Fruit fly (Drosophila melanogaster) whole organism, embryonic: ENCODE measurements around the gene Nf-YC.

Experiments used
- Adf1 ChIP-seq: fragments of 200-800 bp; sonication (Bioruptor generic); IDR thresholded peaks from 2 replicates; pipeline ENCODE4 v1.3.6; 2022; ENCODE audit warnings: missing biosample characterization, missing genetic modification characterization
- C15 ChIP-seq: fragments of 200-800 bp; sonication (Bioruptor generic); IDR thresholded peaks from 3 replicates; pipeline ENCODE4 v1.3.6; 2022; ENCODE audit warnings: missing biosample characterization, missing genetic modification characterization
- CG10431 ChIP-seq: fragments of 200-800 bp; sonication (Bioruptor generic); optimal IDR thresholded peaks from 3 replicates; lab custom pipeline; 2018; ENCODE audit warnings: missing biosample characterization, mild to moderate bottlenecking, missing genetic modification characterization
- CG12744 ChIP-seq: fragments of 200-800 bp; sonication (Bioruptor generic); optimal IDR thresholded peaks from 2 replicates; lab custom pipeline; 2016; ENCODE audit warnings: missing biosample characterization, missing genetic modification characterization
- CG1603 ChIP-seq: fragments of 200-800 bp; sonication (Bioruptor generic); optimal IDR thresholded peaks from 2 replicates; lab custom pipeline; 2019; ENCODE audit warnings: missing biosample characterization, mild to moderate bottlenecking, missing genetic modification characterization, moderate library complexity
- CG17361 ChIP-seq: fragments of 200-800 bp; sonication (Bioruptor generic); IDR thresholded peaks from 3 replicates; pipeline ENCODE4 v1.3.6; 2022; ENCODE audit warnings: missing biosample characterization, missing genetic modification characterization
- CG17385 ChIP-seq: fragments of 200-800 bp; sonication (Bioruptor generic); optimal IDR thresholded peaks from 3 replicates; lab custom pipeline; 2018; ENCODE audit warnings: missing biosample characterization, mild to moderate bottlenecking, missing genetic modification characterization
- CG17568 ChIP-seq: fragments of 200-800 bp; sonication (Bioruptor generic); optimal IDR thresholded peaks from 2 replicates; lab custom pipeline; 2018; ENCODE audit warnings: missing biosample characterization, mild to moderate bottlenecking, missing genetic modification characterization, moderate library complexity
- CG18262 ChIP-seq: fragments of 200-800 bp; optimal IDR thresholded peaks from 3 replicates; lab custom pipeline; 2019; ENCODE audit warnings: missing biosample characterization, mild to moderate bottlenecking, missing genetic modification characterization, moderate library complexity
- CG18599 ChIP-seq: fragments of 200-800 bp; sonication (Bioruptor generic); optimal IDR thresholded peaks from 3 replicates; lab custom pipeline; 2017; ENCODE audit warnings: missing biosample characterization, missing genetic modification characterization, mild to moderate bottlenecking, moderate library complexity, missing genetic modification reagents
- CG2202 ChIP-seq: fragments of 200-800 bp; sonication (Bioruptor generic); optimal IDR thresholded peaks from 2 replicates; lab custom pipeline; 2018; ENCODE audit warnings: missing biosample characterization, mild to moderate bottlenecking, missing genetic modification characterization
- CG2712 ChIP-seq: fragments of 200-800 bp; optimal IDR thresholded peaks from 3 replicates; lab custom pipeline; 2019; ENCODE audit warnings: missing biosample characterization, mild to moderate bottlenecking, missing genetic modification characterization, moderate library complexity
- CG3065 ChIP-seq: fragments of 200-800 bp; sonication (Bioruptor generic); optimal IDR thresholded peaks from 2 replicates; lab custom pipeline; 2016; ENCODE audit warnings: missing biosample characterization, missing genetic modification characterization
- CG3281 ChIP-seq: fragments of 200-800 bp; sonication (Bioruptor generic); optimal IDR thresholded peaks from 3 replicates; lab custom pipeline; 2017; ENCODE audit warnings: missing biosample characterization, mild to moderate bottlenecking, missing genetic modification characterization
- CG5953 ChIP-seq: fragments of 200-800 bp; sonication (Bioruptor generic); IDR thresholded peaks from 2 replicates; pipeline ENCODE4 v1.3.6; 2022; ENCODE audit warnings: missing biosample characterization, missing genetic modification characterization
- CG7786 ChIP-seq: fragments of 200-800 bp; sonication (Bioruptor generic); optimal IDR thresholded peaks from 2 replicates; lab custom pipeline; 2016; ENCODE audit warnings: missing biosample characterization, missing genetic modification characterization
- CG8924 ChIP-seq: fragments of 200-800 bp; optimal IDR thresholded peaks from 3 replicates; lab custom pipeline; 2019; ENCODE audit warnings: missing biosample characterization, mild to moderate bottlenecking, missing genetic modification characterization, moderate library complexity
- Chrac-16 ChIP-seq: fragments of 200-800 bp; sonication (Bioruptor generic); optimal IDR thresholded peaks from 3 replicates; lab custom pipeline; 2016; ENCODE audit warnings: missing biosample characterization, missing genetic modification characterization
- Dad ChIP-seq: fragments of 200-800 bp; sonication (Bioruptor generic); optimal IDR thresholded peaks from 3 replicates; lab custom pipeline; 2016; ENCODE audit warnings: missing biosample characterization, missing genetic modification characterization
- Dbx ChIP-seq: fragments of 200-800 bp; sonication (Bioruptor generic); IDR thresholded peaks from 3 replicates; pipeline ENCODE4 v1.3.6; 2022; ENCODE audit warnings: missing biosample characterization, missing genetic modification characterization
- Dll ChIP-seq: fragments of 200-800 bp; sonication (Bioruptor generic); IDR thresholded peaks from 4 replicates; pipeline ENCODE4 v1.3.6; 2022; ENCODE audit warnings: missing biosample characterization, missing genetic modification characterization; ENCODE audit not compliant: partially characterized antibody
- Ets65A ChIP-seq: fragments of 200-800 bp; sonication (Bioruptor generic); peaks from one replicate; lab custom pipeline; 2016; ENCODE audit warnings: missing biosample characterization, missing genetic modification characterization
- Gsc ChIP-seq: fragments of 200-800 bp; sonication (Bioruptor generic); IDR thresholded peaks from 2 replicates; pipeline ENCODE4 v1.3.6; 2022; ENCODE audit warnings: missing biosample characterization, missing genetic modification characterization
- Hmx ChIP-seq: fragments of 200-800 bp; sonication (Bioruptor generic); optimal IDR thresholded peaks from 2 replicates; lab custom pipeline; 2016; ENCODE audit warnings: missing biosample characterization, missing genetic modification characterization
- Kr ChIP-seq: fragments of 200-800 bp; sonication (Bioruptor generic); optimal IDR thresholded peaks from 2 replicates; lab custom pipeline; 2017; ENCODE audit warnings: missing biosample characterization, mild to moderate bottlenecking, missing genetic modification characterization
- NK7.1 ChIP-seq: fragments of 200-800 bp; sonication (Bioruptor generic); optimal IDR thresholded peaks from 3 replicates; lab custom pipeline; 2016; ENCODE audit warnings: missing biosample characterization, missing genetic modification characterization
- Nf-YB ChIP-seq: fragments of 200-800 bp; sonication (Bioruptor generic); optimal IDR thresholded peaks from 3 replicates; lab custom pipeline; 2019; ENCODE audit warnings: missing biosample characterization, mild to moderate bottlenecking, missing genetic modification characterization, moderate library complexity
- Stat92E ChIP-seq, 3 experiments: fragments of >200 bp in 2 of 3; fragments of 200-800 bp in 1 of 3; sonication (Bioruptor generic) in 1 of 3; optimal IDR thresholded peaks; 2 replicates each; lab custom pipeline; 2017 to 2019; ENCODE audit warnings: missing biosample characterization in 3 of 3, missing genetic modification characterization in 3 of 3, mild to moderate bottlenecking in 1 of 3, moderate library complexity in 1 of 3
- Vsx1 ChIP-seq: fragments of 200-800 bp; sonication (Bioruptor generic); optimal IDR thresholded peaks from 2 replicates; lab custom pipeline; 2017; ENCODE audit warnings: missing biosample characterization, mild to moderate bottlenecking, missing genetic modification characterization, missing genetic modification reagents
- ara ChIP-seq: fragments of 200-800 bp; sonication (Bioruptor generic); IDR thresholded peaks from 2 replicates; pipeline ENCODE4 v1.3.6; 2022; ENCODE audit warnings: missing biosample characterization, missing genetic modification characterization
- ase ChIP-seq: fragments of 200-800 bp; sonication (Bioruptor generic); IDR thresholded peaks from 3 replicates; pipeline ENCODE4 v1.3.6; 2022; ENCODE audit warnings: missing biosample characterization, missing genetic modification characterization
- bbx ChIP-seq: fragments of 200-800 bp; sonication (Bioruptor generic); IDR thresholded peaks from 2 replicates; pipeline ENCODE4 v1.3.6; 2022; ENCODE audit warnings: missing biosample characterization, missing genetic modification characterization; ENCODE audit not compliant: partially characterized antibody
- bigmax ChIP-seq: fragments of 200-800 bp; sonication (Bioruptor generic); optimal IDR thresholded peaks from 2 replicates; lab custom pipeline; 2018; ENCODE audit warnings: missing biosample characterization, mild to moderate bottlenecking, missing genetic modification characterization
- bsh ChIP-seq, 2 experiments: fragments of 200-800 bp; sonication (Bioruptor generic); optimal IDR thresholded peaks; 2 replicates each; lab custom pipeline; 2017 to 2018; ENCODE audit warnings: mild to moderate bottlenecking in 2 of 2, missing biosample characterization in 2 of 2, missing genetic modification characterization in 2 of 2, moderate library complexity in 1 of 2
- cas ChIP-seq: fragments of 200-800 bp; sonication (Bioruptor generic); IDR thresholded peaks from 2 replicates; pipeline ENCODE4 v1.3.6; 2022; ENCODE audit warnings: missing biosample characterization, missing genetic modification characterization
- chif ChIP-seq, 2 experiments: fragments of 200-800 bp; sonication (Bioruptor generic); optimal IDR thresholded peaks; 3 replicates each; lab custom pipeline; 2016; ENCODE audit warnings: missing biosample characterization in 2 of 2, missing genetic modification characterization in 2 of 2
- cwo ChIP-seq: fragments of 200-800 bp; sonication (Bioruptor generic); optimal IDR thresholded peaks from 3 replicates; lab custom pipeline; 2017; ENCODE audit warnings: missing biosample characterization, missing genetic modification characterization, mild to moderate bottlenecking, moderate library complexity, missing genetic modification reagents
- da ChIP-seq: fragments of 200-800 bp; sonication (Bioruptor generic); optimal IDR thresholded peaks from 2 replicates; lab custom pipeline; 2016; ENCODE audit warnings: missing biosample characterization, missing genetic modification characterization
- gcm ChIP-seq: fragments of 200-800 bp; sonication (Bioruptor generic); optimal IDR thresholded peaks from 2 replicates; lab custom pipeline; 2019; ENCODE audit warnings: missing biosample characterization, mild to moderate bottlenecking, missing genetic modification characterization, moderate library complexity
- grn ChIP-seq: fragments of 200-800 bp; sonication (Bioruptor generic); optimal IDR thresholded peaks from 3 replicates; lab custom pipeline; 2017; ENCODE audit warnings: missing biosample characterization, missing genetic modification characterization
- gt ChIP-seq: fragments of 200-800 bp; sonication (Bioruptor generic); IDR thresholded peaks from 2 replicates; pipeline ENCODE4 v1.3.6; 2022; ENCODE audit warnings: missing biosample characterization, missing genetic modification characterization
- inv ChIP-seq: fragments of 200-800 bp; sonication (Bioruptor generic); IDR thresholded peaks from 2 replicates; pipeline ENCODE4 v1.3.6; 2022; ENCODE audit warnings: missing biosample characterization, missing genetic modification characterization; ENCODE audit not compliant: partially characterized antibody
- kay ChIP-seq: fragments of 200-800 bp; sonication (Bioruptor generic); optimal IDR thresholded peaks from 2 replicates; lab custom pipeline; 2016; ENCODE audit warnings: missing biosample characterization, missing genetic modification characterization
- knrl ChIP-seq: fragments of 200-800 bp; sonication (Bioruptor generic); IDR thresholded peaks from 3 replicates; pipeline ENCODE4 v1.3.6; 2022; ENCODE audit warnings: missing biosample characterization, missing genetic modification characterization; ENCODE audit not compliant: partially characterized antibody
- pita ChIP-seq: fragments of 200-800 bp; sonication (Bioruptor generic); optimal IDR thresholded peaks from 2 replicates; lab custom pipeline; 2017; ENCODE audit warnings: missing biosample characterization, mild to moderate bottlenecking, missing genetic modification characterization
- schlank ChIP-seq: fragments of 200-800 bp; sonication (Bioruptor generic); optimal IDR thresholded peaks from 2 replicates; lab custom pipeline; 2018; ENCODE audit warnings: missing biosample characterization, mild to moderate bottlenecking, missing genetic modification characterization
- slou ChIP-seq: fragments of 200-800 bp; sonication (Bioruptor generic); optimal IDR thresholded peaks from 3 replicates; lab custom pipeline; 2016; ENCODE audit warnings: missing biosample characterization, missing genetic modification characterization
- sna ChIP-seq: fragments of 200-800 bp; sonication (Bioruptor generic); IDR thresholded peaks from 2 replicates; pipeline ENCODE4 v1.3.6; 2022; ENCODE audit warnings: missing biosample characterization, missing genetic modification characterization; ENCODE audit not compliant: partially characterized antibody
- sob ChIP-seq: fragments of 200-800 bp; sonication (Bioruptor generic); IDR thresholded peaks from 2 replicates; pipeline ENCODE4 v1.3.6; 2022; ENCODE audit warnings: missing biosample characterization, missing genetic modification characterization

Nf-YC gene

DNA sequence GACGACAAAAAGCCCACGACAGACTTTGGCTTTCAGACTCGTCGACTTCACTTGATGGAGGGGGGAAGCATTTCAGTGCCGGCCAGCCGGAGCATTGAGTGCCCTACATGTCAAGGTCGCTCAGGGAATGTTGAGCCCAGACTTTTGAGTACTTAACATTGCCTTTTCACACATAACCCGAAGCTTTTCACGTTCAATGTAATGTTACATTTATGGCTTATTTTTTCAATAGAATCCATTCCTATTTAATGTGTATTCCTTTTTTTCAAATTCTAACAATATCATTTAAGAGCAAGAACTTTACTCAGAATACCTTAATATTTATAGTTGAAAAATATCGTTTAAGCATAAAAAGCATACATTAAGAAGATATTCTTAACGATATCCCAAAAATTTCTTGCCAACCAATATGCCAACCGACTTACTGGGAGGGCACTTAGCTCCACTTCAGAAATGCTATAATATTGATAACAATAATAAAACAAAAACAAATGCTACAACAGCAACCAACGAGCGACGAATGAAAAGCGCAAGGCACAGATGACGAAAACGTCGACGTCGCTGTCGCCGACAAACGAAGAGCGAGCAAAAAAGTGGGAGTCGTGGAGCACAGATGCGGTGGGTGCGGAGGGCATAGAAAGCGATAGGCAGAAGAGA is 39.2 kb upstream of the Nf-YC start (continued):
- no peak for TF ChIP-seq CG17568 (GFP tag; lab: Kevin White, UChicago)
- peak; percentile 80 for TF ChIP-seq cwo
- TF ChIP-seq gcm (GFP tag; lab: Kevin White, UChicago), result no peak
- TF ChIP-seq Vsx1, result peak; percentile 57
- TF ChIP-seq Hmx (GFP tag; lab: Kevin White, UChicago), result peak; percentile 82
- TF ChIP-seq CG8924, result peak; percentile 56
- peak; percentile 91 for TF ChIP-seq CG18262 (tag; lab: Kevin White, UChicago)
- TF ChIP-seq Dad (GFP tag; lab: Kevin White, UChicago), result peak; percentile 62
- no peak for TF ChIP-seq Nf-YB (GFP tag; lab: Kevin White, UChicago)
- no peak for TF ChIP-seq CG10431 (GFP tag; lab: Kevin White, UChicago)
- TF ChIP-seq CG2202 (tag; lab: Kevin White, UChicago), result no peak
- TF ChIP-seq C15 (GFP tag; lab: Robert Waterston, UW), result 0 out of 3 replicates have a peak, but pooled peaks have one; percentile 38
- TF ChIP-seq CG2712 (tag; lab: Kevin White, UChicago), result peak; percentile 86
- TF ChIP-seq bsh (GFP tag; optimal IDR thresholded peaks at IDR 0.05; lab: Kevin White, UChicago), result peak; percentile 61 to 70
- no peak for TF ChIP-seq bigmax
- TF ChIP-seq CG1603 (tag; lab: Kevin White, UChicago), result no peak
- peak; percentile 67 for TF ChIP-seq CG12744 (GFP tag; lab: Kevin White, UChicago)
- no peak for TF ChIP-seq schlank (tag; lab: Kevin White, UChicago)
- TF ChIP-seq CG3065, result no peak
- TF ChIP-seq CG18599 (GFP tag; lab: Kevin White, UChicago), result peak; percentile 82
- TF ChIP-seq Dbx (GFP tag; lab: Robert Waterston, UW), result peak; percentile 77; the same call in 2 of the 3 replicates
- no peak for TF ChIP-seq knrl (GFP tag; lab: Robert Waterston, UW)
- TF ChIP-seq kay (GFP tag; lab: Kevin White, UChicago), result peak; percentile 49
- no peak for TF ChIP-seq Gsc
- peak; percentile 96 for TF ChIP-seq CG17361 (GFP tag; lab: Robert Waterston, UW)
- no peak for TF ChIP-seq CG5953 (GFP tag; lab: Robert Waterston, UW)
- no peak for TF ChIP-seq bbx (GFP tag; lab: Robert Waterston, UW)
- TF ChIP-seq Kr (GFP tag; lab: Kevin White, UChicago), result no peak
- peak in 1 of 2 experiments; percentile 42 for TF ChIP-seq chif (GFP tag; optimal IDR thresholded peaks at IDR 0.05; lab: Kevin White, UChicago)
- TF ChIP-seq sna (GFP tag; lab: Robert Waterston, UW), result no peak
- TF ChIP-seq pita (GFP tag; lab: Kevin White, UChicago), result no peak
- 0 out of 2 replicates have a peak, but pooled peaks have one; percentile 36 for TF ChIP-seq ara (GFP tag; lab: Robert Waterston, UW)
- TF ChIP-seq ase, result peak; percentile 58
- TF ChIP-seq slou (GFP tag; lab: Kevin White, UChicago), result no peak
- no peak for TF ChIP-seq Stat92E (GFP tag; optimal IDR thresholded peaks at IDR 0.05; lab: Kevin White, UChicago)
- no peak for TF ChIP-seq NK7.1 (GFP tag; lab: Kevin White, UChicago)
- TF ChIP-seq da (GFP tag; lab: Kevin White, UChicago), result no peak
- no peak for TF ChIP-seq gt (GFP tag; lab: Robert Waterston, UW)
- TF ChIP-seq CG3281 (GFP tag; lab: Kevin White, UChicago), result peak; percentile 91
- no peak for TF ChIP-seq Dll
- TF ChIP-seq Adf1 (GFP tag; lab: Robert Waterston, UW), result peak; percentile 88
- TF ChIP-seq grn (GFP tag; lab: Kevin White, UChicago), result no peak
- no peak for TF ChIP-seq Chrac-16 (GFP tag; lab: Kevin White, UChicago)
- peak; percentile 73 for TF ChIP-seq CG17385 (GFP tag; lab: Kevin White, UChicago)
- no peak for TF ChIP-seq inv (GFP tag; lab: Robert Waterston, UW)
- TF ChIP-seq cas, result 0 out of 2 replicates have a peak, but pooled peaks have one; percentile 41
- TF ChIP-seq CG7786 (GFP tag; lab: Kevin White, UChicago), result no peak
- TF ChIP-seq sob (GFP tag; lab: Robert Waterston, UW), result peak; percentile 63; the same call in 1 of the 2 replicates
- TF ChIP-seq Ets65A (GFP tag; lab: Kevin White, UChicago), result peak; percentile 98
